Fruit fly (Drosophila melanogaster) whole organism, adult: ENCODE data around the gene Lrch.

Experiments used
- CG11617 ChIP-seq: fragments of 200-800 bp; sonication (Bioruptor generic); optimal IDR thresholded peaks from 2 replicates; lab custom pipeline; 2017; ENCODE audit warnings: mild to moderate bottlenecking, missing biosample characterization, missing genetic modification reagents, missing genetic modification characterization
- CG12768 ChIP-seq: fragments of 200-800 bp; sonication (Bioruptor generic); optimal IDR thresholded peaks from 2 replicates; lab custom pipeline; 2017; ENCODE audit warnings: missing biosample characterization, missing genetic modification characterization, mild to moderate bottlenecking, moderate library complexity, missing genetic modification reagents
- CG1620 ChIP-seq: fragments of 200-800 bp; sonication (Bioruptor generic); optimal IDR thresholded peaks from 2 replicates; lab custom pipeline; 2016; ENCODE audit warnings: missing biosample characterization, missing genetic modification characterization
- CG5204 ChIP-seq: fragments of 200-800 bp; sonication (Bioruptor generic); optimal IDR thresholded peaks from 2 replicates; lab custom pipeline; 2016; ENCODE audit warnings: missing biosample characterization, missing genetic modification characterization
- CG7045 ChIP-seq: fragments of 200-800 bp; sonication (Bioruptor generic); optimal IDR thresholded peaks from 2 replicates; lab custom pipeline; 2017; ENCODE audit warnings: missing biosample characterization, mild to moderate bottlenecking, missing genetic modification characterization
- Crg-1 ChIP-seq: fragments of 200-800 bp; sonication (Bioruptor generic); optimal IDR thresholded peaks from 2 replicates; lab custom pipeline; 2016; ENCODE audit warnings: missing biosample characterization, missing genetic modification characterization
- Mnt ChIP-seq: fragments of 200-800 bp; sonication (Bioruptor generic); optimal IDR thresholded peaks from 2 replicates; lab custom pipeline; 2016; ENCODE audit warnings: missing biosample characterization, mild to moderate bottlenecking, missing genetic modification characterization
- bab1 ChIP-seq: fragments of 200-800 bp; sonication (Bioruptor generic); optimal IDR thresholded peaks from 3 replicates; lab custom pipeline; 2019; ENCODE audit warnings: missing biosample characterization, mild to moderate bottlenecking, missing genetic modification characterization, moderate library complexity
- cic ChIP-seq: fragments of 200-800 bp; sonication (Bioruptor generic); optimal IDR thresholded peaks from 2 replicates; lab custom pipeline; 2017; ENCODE audit warnings: missing biosample characterization, mild to moderate bottlenecking, missing genetic modification characterization, moderate library complexity
- cnc ChIP-seq, 2 experiments: fragments of >200 bp; optimal IDR thresholded peaks; 2 replicates each; lab custom pipeline; 2017
- kay ChIP-seq: fragments of 200-800 bp; sonication (Bioruptor generic); peaks from one replicate; lab custom pipeline; 2016; ENCODE audit warnings: missing biosample characterization, missing genetic modification characterization, borderline replicate concordance
- toe ChIP-seq: fragments of 200-800 bp; sonication (Bioruptor generic); optimal IDR thresholded peaks from 2 replicates; lab custom pipeline; 2016; ENCODE audit warnings: missing biosample characterization, missing genetic modification characterization

DNA sequence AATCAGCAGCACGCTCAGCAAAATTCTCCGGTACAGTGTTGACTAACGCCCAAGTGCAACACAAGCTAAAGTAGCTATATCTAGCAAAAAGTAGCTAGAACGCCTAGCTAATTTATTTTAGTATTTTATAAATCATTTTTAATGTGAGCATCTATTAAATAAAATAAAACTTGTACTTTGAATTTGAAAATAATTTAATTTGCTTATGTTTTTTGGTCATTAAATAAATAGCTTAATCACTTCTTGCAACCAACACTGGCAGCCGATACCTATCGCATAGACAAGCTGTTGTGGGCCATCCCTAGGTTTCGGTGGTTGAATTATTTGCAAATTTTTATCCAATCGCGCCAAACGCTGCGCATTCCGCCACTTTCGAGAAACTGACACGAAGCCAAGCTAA, 26.4 kb upstream of the Lrch start, which contains the start of the genes Polr2J and CG15141:
- TF ChIP-seq Crg-1 (peak; percentile 61), CG1620 (GFP tag; lab: Kevin White, UChicago) (peak; percentile 77), CG5204 (GFP tag; lab: Kevin White, UChicago) (no peak), toe (GFP tag; lab: Kevin White, UChicago) (peak; percentile 78), CG11617 (peak; percentile 78), kay (GFP tag; lab: Kevin White, UChicago) (no peak), Mnt (peak; percentile 78), CG12768 (peak; percentile 73), bab1 (GFP tag; lab: Kevin White, UChicago) (peak; percentile 67), CG7045 (GFP tag; lab: Kevin White, UChicago) (peak; percentile 79), cic (GFP tag; lab: Kevin White, UChicago) (peak; percentile 33), cnc (optimal IDR thresholded peaks at IDR 0.05; lab: Kevin White, UChicago) (no peak)
